Fruit fly (Drosophila melanogaster) whole organism, pupa: ENCODE results near the gene ATPsynD.

ENCODE experiments used
- CG10348 ChIP-seq: fragments of 200-800 bp; sonication (Bioruptor generic); IDR thresholded peaks from 2 replicates; pipeline ENCODE4 v1.3.6; 2022; ENCODE audit warnings: missing biosample characterization, missing genetic modification characterization
- CG13204 ChIP-seq: fragments of 200-800 bp; sonication (Bioruptor generic); optimal IDR thresholded peaks from 2 replicates; lab custom pipeline; 2018; ENCODE audit warnings: missing biosample characterization, mild to moderate bottlenecking, missing genetic modification characterization, moderate library complexity
- CG14655 ChIP-seq: fragments of 200-800 bp; sonication (Bioruptor generic); optimal IDR thresholded peaks from 3 replicates; lab custom pipeline; 2017; ENCODE audit warnings: mild to moderate bottlenecking, missing biosample characterization, missing genetic modification reagents, missing genetic modification characterization
- CG15710 ChIP-seq: fragments of 200-800 bp; sonication (Bioruptor generic); optimal IDR thresholded peaks from 2 replicates; lab custom pipeline; 2018; ENCODE audit warnings: missing biosample characterization, mild to moderate bottlenecking, missing genetic modification characterization, moderate library complexity
- CG17806 ChIP-seq: fragments of 200-800 bp; sonication (Bioruptor generic); optimal IDR thresholded peaks from 2 replicates; lab custom pipeline; 2018; ENCODE audit warnings: missing biosample characterization, mild to moderate bottlenecking, missing genetic modification characterization, moderate library complexity
- CG32121 ChIP-seq: fragments of 200-800 bp; sonication (Bioruptor generic); IDR thresholded peaks from 2 replicates; pipeline ENCODE4 v1.3.6; 2022; ENCODE audit warnings: missing biosample characterization, missing genetic modification characterization
- CG8159 ChIP-seq: fragments of 200-800 bp; sonication (Bioruptor generic); optimal IDR thresholded peaks from 3 replicates; lab custom pipeline; 2018; ENCODE audit warnings: missing biosample characterization, mild to moderate bottlenecking, missing genetic modification characterization, moderate library complexity
- CG9948 ChIP-seq: fragments of 200-800 bp; sonication (Bioruptor generic); optimal IDR thresholded peaks from 2 replicates; lab custom pipeline; 2018; ENCODE audit warnings: missing biosample characterization, mild to moderate bottlenecking, missing genetic modification characterization, moderate library complexity
- D1 ChIP-seq: fragments of 200-800 bp; sonication (Bioruptor generic); optimal IDR thresholded peaks from 2 replicates; lab custom pipeline; 2018; ENCODE audit warnings: missing biosample characterization, mild to moderate bottlenecking, missing genetic modification characterization, moderate library complexity
- EcR ChIP-seq: fragments of 200-800 bp; sonication (Bioruptor generic); optimal IDR thresholded peaks from 3 replicates; lab custom pipeline; 2019; ENCODE audit warnings: missing biosample characterization, missing genetic modification characterization, mild to moderate bottlenecking, moderate library complexity, missing genetic modification reagents
- Ets98B ChIP-seq: fragments of 200-800 bp; sonication (Bioruptor generic); IDR thresholded peaks from 2 replicates; pipeline ENCODE4 v1.3.6; 2022; ENCODE audit warnings: missing biosample characterization, missing genetic modification characterization
- Pif1A ChIP-seq: fragments of 200-800 bp; sonication (Bioruptor generic); optimal IDR thresholded peaks from 3 replicates; lab custom pipeline; 2016; ENCODE audit warnings: missing biosample characterization, missing genetic modification characterization
- Pif1B ChIP-seq: fragments of 200-800 bp; sonication (Bioruptor generic); optimal IDR thresholded peaks from 3 replicates; lab custom pipeline; 2016; ENCODE audit warnings: missing biosample characterization, missing genetic modification characterization
- fd96Ca ChIP-seq: fragments of 200-800 bp; sonication (Bioruptor generic); IDR thresholded peaks from 3 replicates; pipeline ENCODE4 v1.3.6; 2022; ENCODE audit warnings: missing biosample characterization, missing genetic modification characterization

DNA sequence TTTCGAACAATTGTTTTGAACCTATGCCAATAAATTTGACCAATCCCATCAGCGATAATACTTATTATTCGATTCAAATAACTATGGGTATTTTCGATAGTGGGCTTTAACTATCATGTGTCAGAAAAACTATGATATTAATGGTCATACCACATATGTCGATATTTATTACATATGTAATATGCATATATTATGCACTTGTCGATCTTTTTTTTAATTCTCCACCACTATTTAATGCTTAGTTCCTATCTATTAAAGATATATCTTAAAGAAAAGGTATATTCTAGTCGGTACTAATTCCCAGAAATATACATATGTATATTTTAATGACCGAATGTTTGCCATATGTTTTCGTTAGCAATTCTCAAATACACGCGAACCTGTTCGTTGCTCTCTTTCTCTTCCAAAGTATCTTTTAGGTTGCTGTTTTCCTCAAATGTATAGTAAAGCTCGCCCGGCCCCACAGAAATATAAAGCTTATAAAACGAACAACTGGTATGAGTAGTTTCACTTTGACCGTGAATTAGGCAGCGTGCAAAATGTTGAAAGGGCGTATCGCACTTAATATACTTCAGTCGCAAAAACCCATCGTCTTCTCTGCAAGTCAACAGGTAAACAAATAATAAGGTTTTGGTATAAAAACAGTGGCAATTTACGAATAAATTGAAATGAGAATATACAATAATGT, 37.5 kb downstream of the ATPsynD start, which contains the start of gene Cyp12a5:
- TF ChIP-seq D1 (no peak), CG17806 (tag; lab: Kevin White, UChicago) (no peak), CG8159 (no peak), Pif1B (GFP tag; lab: Kevin White, UChicago) (no peak), Ets98B (GFP tag; lab: Robert Waterston, UW) (no peak), CG10348 (no peak), CG15710 (tag; lab: Kevin White, UChicago) (no peak), EcR (GFP tag; lab: Kevin White, UChicago) (no peak), Pif1A (GFP tag; lab: Kevin White, UChicago) (no peak), fd96Ca (GFP tag; lab: Robert Waterston, UW) (no peak), CG32121 (GFP tag; lab: Robert Waterston, UW) (no peak), CG13204 (GFP tag; lab: Kevin White, UChicago) (no peak), CG9948 (tag; lab: Kevin White, UChicago) (no peak), CG14655 (no peak)
